Worm (Caenorhabditis elegans) whole organism, L3 larva: ENCODE results near the gene D1054.1.

ENCODE experiments used
- ama-1 ChIP-seq: fragments of 150-350 bp; optimal IDR thresholded peaks from 2 replicates; lab custom pipeline; 2018
- ceh-82 ChIP-seq: fragments of 150-350 bp; optimal IDR thresholded peaks from 2 replicates; lab custom pipeline; 2014; ENCODE audit warnings: missing biosample characterization, missing genetic modification characterization
- nfya-1 ChIP-seq: sonication (generic microtip); optimal IDR thresholded peaks from 2 replicates; lab custom pipeline; 2017; ENCODE audit warnings: missing genetic modification characterization, mild to moderate bottlenecking, missing compliant biosample characterization, antibody characterized with exemption, moderate library complexity; ENCODE audit not compliant: insufficient read depth
- nhr-12 ChIP-seq: fragments of 150-350 bp; optimal IDR thresholded peaks from 2 replicates; lab custom pipeline; 2014; ENCODE audit warnings: missing biosample characterization, missing genetic modification characterization
- nhr-23 ChIP-seq: fragments of 150-350 bp; optimal IDR thresholded peaks from 2 replicates; lab custom pipeline; 2014; ENCODE audit warnings: missing biosample characterization, missing genetic modification reagents, missing genetic modification characterization
- nhr-237 ChIP-seq: fragments of 150-350 bp; optimal IDR thresholded peaks from 2 replicates; lab custom pipeline; 2014; ENCODE audit warnings: missing biosample characterization, missing genetic modification characterization
- pqm-1 ChIP-seq: fragments of 150-350 bp; optimal IDR thresholded peaks from 2 replicates; lab custom pipeline; 2017; ENCODE audit warnings: missing biosample characterization, missing genetic modification characterization, inconsistent platforms
- snpc-4 ChIP-seq: fragments of 150-350 bp; optimal IDR thresholded peaks from 2 replicates; lab custom pipeline; 2014; ENCODE audit warnings: missing biosample characterization, missing genetic modification characterization
- zag-1 ChIP-seq: fragments of 150-350 bp; optimal IDR thresholded peaks from 2 replicates; lab custom pipeline; 2014; ENCODE audit warnings: missing biosample characterization, missing genetic modification characterization

DNA sequence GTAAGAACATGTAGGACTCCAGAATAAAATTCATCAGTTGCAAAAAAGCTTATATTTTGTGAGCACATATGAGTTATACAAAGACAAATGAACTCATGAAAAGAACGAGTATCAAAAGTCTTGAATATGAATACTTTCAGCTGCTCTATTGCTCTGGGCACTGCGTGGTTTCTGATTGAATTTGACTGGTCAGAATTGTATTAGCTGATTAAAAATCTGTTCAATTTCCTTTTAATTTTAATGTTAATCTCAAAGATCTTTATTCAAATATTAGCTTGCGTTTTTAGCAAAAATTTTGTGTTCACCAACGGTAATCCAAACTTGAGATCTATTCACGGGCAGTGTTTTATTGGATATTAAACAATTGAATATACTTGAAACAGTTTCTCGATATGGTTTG is 28.1 kb upstream of the D1054.1 start, which contains the start of gene srh-184:
- TF ChIP-seq nfya-1 (tag; lab: Kevin White, UChicago) (no peak), nhr-12 (tag; lab: Kevin White, UChicago) (no peak), zag-1 (tag; lab: Kevin White, UChicago) (no peak), ama-1 (lab: Kevin White, UChicago) (no peak), ceh-82 (tag; lab: Kevin White, UChicago) (no peak), nhr-237 (no peak), snpc-4 (tag; lab: Kevin White, UChicago) (no peak), nhr-23 (tag; lab: Kevin White, UChicago) (no peak), pqm-1 (tag; lab: Kevin White, UChicago) (no peak)
